Worm (Caenorhabditis elegans): ENCODE results near the gene F35G12.5.
A peak's percentile ranks its signal among the peaks of the same experiment; 100 is the strongest.

Gene F35G12.5

ce11 chrIII:4594762-4595523 is 11.0 kb downstream of the F35G12.5 start:
- TF ChIP-seq lin-15B (tag; optimal IDR thresholded peaks at IDR 0.05) (no peak), unc-62 (GFP tag; optimal IDR thresholded peaks at IDR 0.05 in 1 of 2) (peak in 1 of 2 experiments; percentile 95), unc-62 (tag; optimal IDR thresholded peaks at IDR 0.05) (no peak), F49E8.2 (tag; optimal IDR thresholded peaks at IDR 0.05; ENCODE audit: borderline replicate concordance) (no peak), vab-7 (GFP tag; IDR thresholded peaks at IDR 0.05) (no peak), tra-1 (GFP tag; IDR thresholded peaks at IDR 0.05) (no peak), cey-2 (tag; optimal IDR thresholded peaks at IDR 0.05; ENCODE audit: borderline replicate concordance, insufficient read depth) (no peak), zfp-2 (tag; optimal IDR thresholded peaks at IDR 0.05) (no peak), nhr-11 (tag; optimal IDR thresholded peaks at IDR 0.05) (no peak), rbr-2 (tag; optimal IDR thresholded peaks at IDR 0.05) (no peak), lin-13 (GFP tag; optimal IDR thresholded peaks at IDR 0.05) (no peak), egl-43 (GFP tag; IDR thresholded peaks at IDR 0.05) (no peak), hmg-1.1 (GFP tag; IDR thresholded peaks at IDR 0.05) (0 out of 2 replicates have a peak, but pooled peaks have one; percentile 14), unc-130 (GFP tag; optimal IDR thresholded peaks at IDR 0.05) (no peak), R02D3.7 (tag; optimal IDR thresholded peaks at IDR 0.05) (no peak), php-3 (GFP tag; IDR thresholded peaks at IDR 0.05) (no peak)

- TF ChIP-seq hmg-1.1 (GFP tag; IDR thresholded peaks at IDR 0.05) (no peak), lin-38 (GFP tag; IDR thresholded peaks at IDR 0.05) (peak; percentile 33; the same call in 1 of the 2 replicates), lin-29 (GFP tag; IDR thresholded peaks at IDR 0.05) (no peak), Y48G9A.11 (GFP tag; IDR thresholded peaks at IDR 0.05) (0 out of 2 replicates have a peak, but pooled peaks have one; percentile 51), spr-3 (GFP tag; optimal IDR thresholded peaks at IDR 0.05) (no peak), rbr-2 (tag; optimal IDR thresholded peaks at IDR 0.05) (no peak), F49E8.2 (tag; optimal IDR thresholded peaks at IDR 0.05; ENCODE audit: borderline replicate concordance) (peak; percentile 6), arid-1 (GFP tag; conservative IDR thresholded peaks at IDR 0.05) (no peak), mes-2 (tag; optimal IDR thresholded peaks at IDR 0.05; ENCODE audit: poor library complexity, severe bottlenecking) (peak; percentile 28), gei-8 (GFP tag; optimal IDR thresholded peaks at IDR 0.05) (no peak)
These were observed 11.9 kb downstream of the F35G12.5 start, which contains the start of gene asb-1 for ce11 chrIII:4595771-4596227. Gene asb-1 (minus strand): TSS chrIII:4595821.

ce11 chrIII:4600139-4600762 is 16.3 kb downstream of the F35G12.5 start, which contains the start of gene mab-21:
Gene mab-21 (plus strand): TSS chrIII:4600753.
- TF ChIP-seq daf-16 (GFP tag; optimal IDR thresholded peaks at IDR 0.05) = peak in 1 of 2 experiments; percentile 9
- TF ChIP-seq daf-16 (tag; optimal IDR thresholded peaks at IDR 0.05) = no peak
- TF ChIP-seq unc-62 (GFP tag; optimal IDR thresholded peaks at IDR 0.05 in 1 of 2) = peak in 1 of 2 experiments; percentile 92
- TF ChIP-seq unc-62 (tag; optimal IDR thresholded peaks at IDR 0.05) = no peak
- TF ChIP-seq nhr-11 (tag; optimal IDR thresholded peaks at IDR 0.05) = peak; percentile 5
- TF ChIP-seq aha-1 (tag) = peak; percentile 73
- no peak for TF ChIP-seq lim-7 (GFP tag; IDR thresholded peaks at IDR 0.05)
- peak; percentile 44 for TF ChIP-seq hlh-11 (tag; optimal IDR thresholded peaks at IDR 0.05)
- peak; percentile 57 for TF ChIP-seq nhr-28 (tag; optimal IDR thresholded peaks at IDR 0.05)
- TF ChIP-seq lsy-2 (tag; optimal IDR thresholded peaks at IDR 0.05) = peak in 1 of 2 experiments; percentile 13
- TF ChIP-seq mxl-3 (GFP tag; optimal IDR thresholded peaks at IDR 0.05) = peak; percentile 32
- no peak for TF ChIP-seq set-16 (GFP tag; IDR thresholded peaks at IDR 0.05)

- no peak for TF ChIP-seq nhr-11 (tag; optimal IDR thresholded peaks at IDR 0.05)
- no peak for TF ChIP-seq vab-7 (GFP tag; IDR thresholded peaks at IDR 0.05)
- TF ChIP-seq T20F7.1 (GFP tag; optimal IDR thresholded peaks at IDR 0.05) = no peak
- TF ChIP-seq jun-1 (tag; optimal IDR thresholded peaks at IDR 0.05) = no peak
- no peak for TF ChIP-seq rbr-2 (tag; optimal IDR thresholded peaks at IDR 0.05)
- no peak for TF ChIP-seq snpc-4 (tag; optimal IDR thresholded peaks at IDR 0.05)
- no peak for TF ChIP-seq ceh-44 (GFP tag; IDR thresholded peaks at IDR 0.05)
- TF ChIP-seq unc-62 (GFP tag; optimal IDR thresholded peaks at IDR 0.05 in 1 of 2) = peak in 1 of 2 experiments; percentile 95
- no peak for TF ChIP-seq unc-62 (tag; optimal IDR thresholded peaks at IDR 0.05)
- peak; percentile 74 for TF ChIP-seq aha-1 (tag)
- no peak for TF ChIP-seq lin-1 (GFP tag; IDR thresholded peaks at IDR 0.05)
- no peak for TF ChIP-seq lin-39 (tag; optimal IDR thresholded peaks at IDR 0.05)
- no peak for TF ChIP-seq ZK546.5 (tag; optimal IDR thresholded peaks at IDR 0.05)
These were observed 17.4 kb downstream of the F35G12.5 start for ce11 chrIII:4601286-4601685.

All from whole organism, L4 larva.